Worm (Caenorhabditis elegans): ENCODE results near the gene rol-3.

rol-3 gene

ce11 chrV:8269878-8270277 is 31.7 kb upstream of the rol-3 start (continued):
- TF ChIP-seq hmg-1.1 (GFP tag; IDR thresholded peaks at IDR 0.05) (no peak), lin-13 (GFP tag; optimal IDR thresholded peaks at IDR 0.05) (no peak), nhr-102 (tag; optimal IDR thresholded peaks at IDR 0.05) (peak; percentile 53), dmd-9 (GFP tag; IDR thresholded peaks at IDR 0.05) (no peak), ceh-82 (tag; optimal IDR thresholded peaks at IDR 0.05) (no peak), lin-1 (GFP tag; IDR thresholded peaks at IDR 0.05) (peak; percentile 84)

ce11 chrV:8268902-8269301 is 30.7 kb upstream of the rol-3 start, which contains the start of the genes asp-6 and asp-12:
Gene asp-6 (minus strand): TSS chrV:8268937.
Gene asp-12 (plus strand): TSS chrV:8269210.
- TF ChIP-seq F49E8.2 (tag; optimal IDR thresholded peaks at IDR 0.05; ENCODE audit: borderline replicate concordance): no peak
- no peak for TF ChIP-seq ama-1 (optimal IDR thresholded peaks at IDR 0.05)
- TF ChIP-seq sdz-12 (GFP tag; optimal IDR thresholded peaks at IDR 0.05): no peak
- no peak for TF ChIP-seq mxl-2 (GFP tag; conservative IDR thresholded peaks at IDR 0.05)
- TF ChIP-seq daf-8 (GFP tag; IDR thresholded peaks at IDR 0.05): no peak
- TF ChIP-seq dmd-8 (GFP tag; IDR thresholded peaks at IDR 0.05): no peak
- no peak for TF ChIP-seq aly-2 (tag; optimal IDR thresholded peaks at IDR 0.05)
- TF ChIP-seq mdt-29 (GFP tag; IDR thresholded peaks at IDR 0.05): peak; percentile 28; the same call in 1 of the 2 replicates
- no peak for TF ChIP-seq daf-12 (tag; optimal IDR thresholded peaks at IDR 0.05)
- TF ChIP-seq duxl-1 (tag; optimal IDR thresholded peaks at IDR 0.05; ENCODE audit: poor library complexity): no peak
- no peak for TF ChIP-seq lsy-2 (tag; optimal IDR thresholded peaks at IDR 0.05)
- no peak for TF ChIP-seq ztf-11 (tag; optimal IDR thresholded peaks at IDR 0.05)
- no peak for TF ChIP-seq mep-1 (tag; optimal IDR thresholded peaks at IDR 0.05)
- no peak for TF ChIP-seq zip-11 (GFP tag; IDR thresholded peaks at IDR 0.05)
- TF ChIP-seq arid-1 (GFP tag; conservative IDR thresholded peaks at IDR 0.05): no peak
- no peak for TF ChIP-seq saeg-2 (GFP tag; IDR thresholded peaks at IDR 0.05)
- TF ChIP-seq ceh-20 (GFP tag; IDR thresholded peaks at IDR 0.05): no peak
- no peak for TF ChIP-seq egl-27 (tag; optimal IDR thresholded peaks at IDR 0.05)
- TF ChIP-seq gei-8 (GFP tag; optimal IDR thresholded peaks at IDR 0.05): no peak
- peak; percentile 69 for TF ChIP-seq hlh-11 (tag; optimal IDR thresholded peaks at IDR 0.05)
- TF ChIP-seq ceh-32 (tag; optimal IDR thresholded peaks at IDR 0.05; ENCODE audit: poor library complexity): no peak
- TF ChIP-seq hmg-1.1 (GFP tag; IDR thresholded peaks at IDR 0.05): no peak
- TF ChIP-seq dve-1 (tag; optimal IDR thresholded peaks at IDR 0.05; ENCODE audit: insufficient read depth): peak; percentile 59
- no peak for TF ChIP-seq ZK546.5 (tag; optimal IDR thresholded peaks at IDR 0.05)
- TF ChIP-seq rbr-2 (tag; optimal IDR thresholded peaks at IDR 0.05): no peak
- no peak for TF ChIP-seq lin-1 (GFP tag; IDR thresholded peaks at IDR 0.05)
- no peak for TF ChIP-seq nhr-42 (GFP tag; IDR thresholded peaks at IDR 0.05)
- no peak for TF ChIP-seq lin-15B (tag; optimal IDR thresholded peaks at IDR 0.05)
- no peak for TF ChIP-seq zfp-3 (GFP tag; conservative IDR thresholded peaks at IDR 0.05)
- no peak for TF ChIP-seq set-16 (GFP tag; IDR thresholded peaks at IDR 0.05)
- TF ChIP-seq hif-1 (tag; optimal IDR thresholded peaks at IDR 0.05): no peak
- no peak for TF ChIP-seq F44E2.7 (GFP tag; IDR thresholded peaks at IDR 0.05)
- no peak for TF ChIP-seq aha-1 (tag)
- TF ChIP-seq php-3 (GFP tag; IDR thresholded peaks at IDR 0.05): peak; percentile 80
- TF ChIP-seq nhr-102 (tag; optimal IDR thresholded peaks at IDR 0.05): no peak
- no peak for TF ChIP-seq zip-2 (tag; optimal IDR thresholded peaks at IDR 0.05)
- TF ChIP-seq fkh-10 (GFP tag; optimal IDR thresholded peaks at IDR 0.05): no peak
- no peak for TF ChIP-seq nhr-11 (tag; optimal IDR thresholded peaks at IDR 0.05)
- no peak for TF ChIP-seq unc-130 (GFP tag; optimal IDR thresholded peaks at IDR 0.05)
- no peak for TF ChIP-seq T26A8.4 (GFP tag; IDR thresholded peaks at IDR 0.05)
- no peak for TF ChIP-seq nhr-237 (tag; optimal IDR thresholded peaks at IDR 0.05)
- no peak for TF ChIP-seq snpc-4 (tag; optimal IDR thresholded peaks at IDR 0.05)
- TF ChIP-seq zag-1 (tag; optimal IDR thresholded peaks at IDR 0.05): no peak
- TF ChIP-seq lin-29 (GFP tag; IDR thresholded peaks at IDR 0.05): no peak
- TF ChIP-seq lin-39 (tag; optimal IDR thresholded peaks at IDR 0.05): no peak
- TF ChIP-seq lir-3 (tag; optimal IDR thresholded peaks at IDR 0.05): no peak
- no peak for TF ChIP-seq skn-1 (tag; optimal IDR thresholded peaks at IDR 0.05)
- no peak for TF ChIP-seq F26F4.8 (GFP tag; conservative IDR thresholded peaks at IDR 0.05)

Measured in whole organism, L4 larva.